Fruit fly (Drosophila melanogaster): ENCODE data around the gene mtTFB1.

dm6 chr3L:11711789-11712188 lies 3.0 kb downstream of the mtTFB1 start:
- TF ChIP-seq Myc (optimal IDR thresholded peaks at IDR 0.05) (no peak), insv (optimal IDR thresholded peaks at IDR 0.05) (no peak), ttk (optimal IDR thresholded peaks at IDR 0.05) (no peak), Sin3A (optimal IDR thresholded peaks at IDR 0.05) (no peak), psq (optimal IDR thresholded peaks at IDR 0.05) (no peak), h (optimal IDR thresholded peaks at IDR 0.05) (no peak)
